Fruit fly (Drosophila melanogaster) whole organism, embryonic: ENCODE measurements around the gene CG7149.
A peak's percentile ranks its signal among the peaks of the same experiment; 100 is the strongest.

Experiments
- Bgb ChIP-seq: fragments of 200-800 bp; sonication (Bioruptor generic); IDR thresholded peaks from 2 replicates; pipeline ENCODE4 v1.3.6; 2022; ENCODE audit warnings: missing biosample characterization, missing genetic modification characterization; ENCODE audit not compliant: partially characterized antibody
- CG11093 ChIP-seq: fragments of 200-800 bp; sonication (Bioruptor generic); IDR thresholded peaks from 3 replicates; pipeline ENCODE4 v1.3.6; 2022; ENCODE audit warnings: missing biosample characterization, missing genetic modification characterization
- CG11456 ChIP-seq: fragments of 200-800 bp; sonication (Bioruptor generic); IDR thresholded peaks from 3 replicates; pipeline ENCODE4 v1.3.6; 2022; ENCODE audit warnings: missing biosample characterization, missing genetic modification characterization
- CG11695 ChIP-seq: fragments of 200-800 bp; sonication (Bioruptor generic); IDR thresholded peaks from 3 replicates; pipeline ENCODE4 v1.3.6; 2022; ENCODE audit warnings: missing biosample characterization, missing genetic modification characterization
- CG11696 ChIP-seq: fragments of 200-800 bp; sonication (Bioruptor generic); IDR thresholded peaks from 2 replicates; pipeline ENCODE4 v1.3.6; 2022; ENCODE audit warnings: missing biosample characterization, missing genetic modification characterization
- CG11723 ChIP-seq: fragments of 200-800 bp; sonication (Bioruptor generic); optimal IDR thresholded peaks from 2 replicates; lab custom pipeline; 2017; ENCODE audit warnings: missing biosample characterization, mild to moderate bottlenecking, missing genetic modification characterization
- CG12071 ChIP-seq: fragments of 200-800 bp; sonication (Bioruptor generic); optimal IDR thresholded peaks from 3 replicates; lab custom pipeline; 2018; ENCODE audit warnings: missing biosample characterization, mild to moderate bottlenecking, missing genetic modification characterization
- CG12659 ChIP-seq: fragments of 200-800 bp; sonication (Bioruptor generic); optimal IDR thresholded peaks from 3 replicates; lab custom pipeline; 2017; ENCODE audit warnings: mild to moderate bottlenecking, missing biosample characterization, missing genetic modification reagents, missing genetic modification characterization
- CG12769 ChIP-seq: fragments of 200-800 bp; sonication (Bioruptor generic); optimal IDR thresholded peaks from 2 replicates; lab custom pipeline; 2019; ENCODE audit warnings: missing biosample characterization, mild to moderate bottlenecking, missing genetic modification characterization, moderate library complexity
- CG13296 ChIP-seq: fragments of 200-800 bp; sonication (Bioruptor generic); optimal IDR thresholded peaks from 3 replicates; lab custom pipeline; 2018; ENCODE audit warnings: missing biosample characterization, mild to moderate bottlenecking, missing genetic modification characterization
- CG13424 ChIP-seq: fragments of 200-800 bp; sonication (Bioruptor generic); optimal IDR thresholded peaks from 2 replicates; lab custom pipeline; 2019; ENCODE audit warnings: missing biosample characterization, mild to moderate bottlenecking, missing genetic modification characterization, moderate library complexity
- CG14014 ChIP-seq: fragments of 200-800 bp; sonication (Bioruptor generic); IDR thresholded peaks from 2 replicates; pipeline ENCODE4 v1.3.6; 2022; ENCODE audit warnings: missing biosample characterization, missing genetic modification characterization
- CG1529 ChIP-seq: fragments of 200-800 bp; sonication (Bioruptor generic); optimal IDR thresholded peaks from 3 replicates; lab custom pipeline; 2018; ENCODE audit warnings: missing biosample characterization, missing genetic modification characterization
- CG15601 ChIP-seq: fragments of 200-800 bp; sonication (Bioruptor generic); optimal IDR thresholded peaks from 3 replicates; lab custom pipeline; 2019; ENCODE audit warnings: missing biosample characterization, mild to moderate bottlenecking, missing genetic modification characterization, moderate library complexity
- CG2199 ChIP-seq: fragments of 200-800 bp; sonication (Bioruptor generic); IDR thresholded peaks from 3 replicates; pipeline ENCODE4 v1.3.6; 2022; ENCODE audit warnings: missing biosample characterization, missing genetic modification characterization
- CG30020 ChIP-seq: fragments of 200-800 bp; optimal IDR thresholded peaks from 2 replicates; lab custom pipeline; 2019; ENCODE audit warnings: missing biosample characterization, mild to moderate bottlenecking, missing genetic modification characterization, moderate library complexity
- CG30431 ChIP-seq: fragments of 200-800 bp; sonication (Bioruptor generic); optimal IDR thresholded peaks from 2 replicates; lab custom pipeline; 2017; ENCODE audit warnings: missing biosample characterization, missing genetic modification characterization
- CG4424 ChIP-seq: fragments of 200-800 bp; sonication (Bioruptor generic); optimal IDR thresholded peaks from 3 replicates; lab custom pipeline; 2016; ENCODE audit warnings: missing biosample characterization, missing genetic modification characterization
- CG4730 ChIP-seq: fragments of 200-800 bp; sonication (Bioruptor generic); IDR thresholded peaks from 2 replicates; pipeline ENCODE4 v1.3.6; 2022; ENCODE audit warnings: missing biosample characterization, missing genetic modification characterization
- CG5245 ChIP-seq: fragments of 200-800 bp; sonication (Bioruptor generic); optimal IDR thresholded peaks from 3 replicates; lab custom pipeline; 2016; ENCODE audit warnings: missing biosample characterization, missing genetic modification characterization
- CG6254 ChIP-seq: fragments of 200-800 bp; sonication (Bioruptor generic); optimal IDR thresholded peaks from 3 replicates; lab custom pipeline; 2017; ENCODE audit warnings: mild to moderate bottlenecking, missing biosample characterization, missing genetic modification reagents, missing genetic modification characterization
- CG6272 ChIP-seq: fragments of 200-800 bp; sonication (Bioruptor generic); IDR thresholded peaks from 2 replicates; pipeline ENCODE4 v1.3.6; 2022; ENCODE audit warnings: missing biosample characterization, missing genetic modification characterization
- CG9932 ChIP-seq: fragments of 200-800 bp; sonication (Bioruptor generic); IDR thresholded peaks from 2 replicates; pipeline ENCODE4 v1.3.6; 2022; ENCODE audit warnings: missing biosample characterization, missing genetic modification characterization
- Chrac-16 ChIP-seq: fragments of 200-800 bp; sonication (Bioruptor generic); optimal IDR thresholded peaks from 3 replicates; lab custom pipeline; 2016; ENCODE audit warnings: missing biosample characterization, missing genetic modification characterization
- CkIIα-i1 ChIP-seq: fragments of 200-800 bp; sonication (Bioruptor generic); IDR thresholded peaks from 2 replicates; pipeline ENCODE4 v1.3.6; 2022; ENCODE audit warnings: missing biosample characterization, missing genetic modification characterization
- Dip2 ChIP-seq: fragments of 200-800 bp; sonication (Bioruptor generic); IDR thresholded peaks from 2 replicates; pipeline ENCODE4 v1.3.6; 2022; ENCODE audit warnings: missing biosample characterization, missing genetic modification characterization
- Doc3 ChIP-seq: fragments of 200-800 bp; sonication (Bioruptor generic); IDR thresholded peaks from 3 replicates; pipeline ENCODE4 v1.3.6; 2022; ENCODE audit warnings: missing biosample characterization, missing genetic modification characterization; ENCODE audit not compliant: partially characterized antibody
- Ets65A ChIP-seq: fragments of 200-800 bp; sonication (Bioruptor generic); peaks from one replicate; lab custom pipeline; 2016; ENCODE audit warnings: missing biosample characterization, missing genetic modification characterization
- Fer1 ChIP-seq: fragments of 200-800 bp; sonication (Bioruptor generic); optimal IDR thresholded peaks from 2 replicates; lab custom pipeline; 2017; ENCODE audit warnings: missing biosample characterization, mild to moderate bottlenecking, missing genetic modification characterization
- HHEX ChIP-seq: fragments of 200-800 bp; sonication (Bioruptor generic); optimal IDR thresholded peaks from 3 replicates; lab custom pipeline; 2017; ENCODE audit warnings: missing biosample characterization, mild to moderate bottlenecking, missing genetic modification characterization, missing genetic modification reagents
- Med ChIP-seq: fragments of 200-800 bp; sonication (Bioruptor generic); peaks from one replicate; lab custom pipeline; 2016; ENCODE audit warnings: missing biosample characterization, missing genetic modification characterization, mild to moderate bottlenecking, inconsistent platforms, moderate library complexity
- Mes4 ChIP-seq: fragments of 200-800 bp; sonication (Bioruptor generic); optimal IDR thresholded peaks from 2 replicates; lab custom pipeline; 2016; ENCODE audit warnings: missing biosample characterization, missing genetic modification characterization
- NFAT ChIP-seq: fragments of 200-800 bp; sonication (Bioruptor generic); IDR thresholded peaks from 2 replicates; pipeline ENCODE4 v1.3.6; 2022; ENCODE audit warnings: missing biosample characterization, missing genetic modification characterization
- Nf-YC ChIP-seq: fragments of 200-800 bp; optimal IDR thresholded peaks from 3 replicates; lab custom pipeline; 2019; ENCODE audit warnings: missing biosample characterization, mild to moderate bottlenecking, missing genetic modification characterization, moderate library complexity
- Oaz ChIP-seq: fragments of 200-800 bp; sonication (Bioruptor generic); IDR thresholded peaks from 2 replicates; pipeline ENCODE4 v1.3.6; 2022; ENCODE audit warnings: missing biosample characterization, missing genetic modification characterization
- Sry-β ChIP-seq: fragments of 200-800 bp; sonication (Bioruptor generic); optimal IDR thresholded peaks from 2 replicates; lab custom pipeline; 2018; ENCODE audit warnings: missing biosample characterization, mild to moderate bottlenecking, missing genetic modification characterization, moderate library complexity
- Xrp1 ChIP-seq: fragments of 200-800 bp; sonication (Bioruptor generic); IDR thresholded peaks from 2 replicates; pipeline ENCODE4 v1.3.6; 2022; ENCODE audit warnings: missing biosample characterization, missing genetic modification characterization
- bab2 ChIP-seq: fragments of 200-800 bp; sonication (Bioruptor generic); optimal IDR thresholded peaks from 2 replicates; lab custom pipeline; 2016; ENCODE audit warnings: missing biosample characterization, missing genetic modification characterization
- cg ChIP-seq: fragments of 200-800 bp; sonication (Bioruptor generic); optimal IDR thresholded peaks from 3 replicates; lab custom pipeline; 2019; ENCODE audit warnings: missing biosample characterization, mild to moderate bottlenecking, missing genetic modification characterization, moderate library complexity
- fd64A ChIP-seq: fragments of 200-800 bp; sonication (Bioruptor generic); optimal IDR thresholded peaks from 3 replicates; lab custom pipeline; 2018; ENCODE audit warnings: missing biosample characterization, mild to moderate bottlenecking, missing genetic modification characterization
- insv ChIP-seq, 2 experiments: fragments of 200-800 bp; sonication (Bioruptor generic); optimal IDR thresholded peaks; 3 replicates each; lab custom pipeline; 2016 to 2018; ENCODE audit warnings: missing biosample characterization in 2 of 2, missing genetic modification characterization in 2 of 2
- jigr1 ChIP-seq: fragments of 200-800 bp; sonication (Bioruptor generic); IDR thresholded peaks from 3 replicates; pipeline ENCODE4 v1.3.6; 2022; ENCODE audit warnings: missing biosample characterization, missing genetic modification characterization
- klu ChIP-seq: fragments of 200-800 bp; sonication (Bioruptor generic); IDR thresholded peaks from 2 replicates; pipeline ENCODE4 v1.3.6; 2022; ENCODE audit warnings: missing biosample characterization, missing genetic modification characterization
- lmd ChIP-seq: fragments of 200-800 bp; sonication (Bioruptor generic); IDR thresholded peaks from 2 replicates; pipeline ENCODE4 v1.3.6; 2022; ENCODE audit warnings: missing biosample characterization, missing genetic modification characterization
- nau ChIP-seq: fragments of 200-800 bp; sonication (Bioruptor generic); optimal IDR thresholded peaks from 3 replicates; lab custom pipeline; 2017; ENCODE audit warnings: missing biosample characterization, mild to moderate bottlenecking, missing genetic modification characterization, missing genetic modification reagents
- org-1 ChIP-seq: fragments of 200-800 bp; sonication (Bioruptor generic); optimal IDR thresholded peaks from 2 replicates; lab custom pipeline; 2017; ENCODE audit warnings: missing biosample characterization, missing genetic modification characterization
- peb ChIP-seq: fragments of 200-800 bp; sonication (Bioruptor generic); IDR thresholded peaks from 2 replicates; pipeline ENCODE4 v1.3.6; 2022; ENCODE audit warnings: missing biosample characterization, missing genetic modification characterization
- pnt ChIP-seq: fragments of 200-800 bp; sonication (Bioruptor generic); optimal IDR thresholded peaks from 3 replicates; lab custom pipeline; 2016; ENCODE audit warnings: missing biosample characterization, missing genetic modification characterization
- pzg ChIP-seq: fragments of 200-800 bp; sonication (Bioruptor generic); optimal IDR thresholded peaks from 3 replicates; lab custom pipeline; 2018; ENCODE audit warnings: missing biosample characterization, mild to moderate bottlenecking, missing genetic modification characterization, moderate library complexity
- tgo ChIP-seq: fragments of 200-800 bp; sonication (Bioruptor generic); IDR thresholded peaks from 3 replicates; pipeline ENCODE4 v1.3.6; 2022; ENCODE audit warnings: missing biosample characterization, missing genetic modification characterization
- toy ChIP-seq: fragments of 200-800 bp; sonication (Bioruptor generic); IDR thresholded peaks from 2 replicates; pipeline ENCODE4 v1.3.6; 2022; ENCODE audit warnings: missing biosample characterization, missing genetic modification characterization
- twi ChIP-seq: fragments of 200-800 bp; optimal IDR thresholded peaks from 2 replicates; lab custom pipeline; 2019; ENCODE audit warnings: missing biosample characterization, mild to moderate bottlenecking, missing genetic modification characterization, moderate library complexity

Gene CG7149

dm6 chr2L:7813357-7813756, 23.0 kb upstream of the CG7149 start (continued):
- TF ChIP-seq CG12659 (peak; percentile 35), fd64A (GFP tag; lab: Kevin White, UChicago) (peak; percentile 81), CG13424 (tag; lab: Kevin White, UChicago) (peak; percentile 14), Nf-YC (peak; percentile 19), cg (GFP tag; lab: Kevin White, UChicago) (peak; percentile 65), CG1529 (GFP tag; lab: Kevin White, UChicago) (no peak), org-1 (GFP tag; lab: Kevin White, UChicago) (peak; percentile 35), pzg (GFP tag; lab: Kevin White, UChicago) (no peak), Dip2 (GFP tag; lab: Robert Waterston, UW) (no peak), CG11456 (GFP tag; lab: Robert Waterston, UW) (peak; percentile 56; the same call in 1 of the 3 replicates), twi (no peak), CG13296 (peak; percentile 83), jigr1 (GFP tag; lab: Robert Waterston, UW) (no peak), CG4730 (GFP tag; lab: Robert Waterston, UW) (no peak), peb (GFP tag; lab: Robert Waterston, UW) (no peak), Sry-β (GFP tag; lab: Kevin White, UChicago) (peak; percentile 12), Fer1 (peak; percentile 79), Bgb (no peak), CG12769 (tag; lab: Kevin White, UChicago) (peak; percentile 75), CG30020 (no peak), CG5245 (no peak), NFAT (GFP tag; lab: Robert Waterston, UW) (peak; percentile 65; the same call in 1 of the 2 replicates), insv (GFP tag; optimal IDR thresholded peaks at IDR 0.05; lab: Kevin White, UChicago) (peak in 1 of 2 experiments; percentile 23), Xrp1 (peak; percentile 62), CG11696 (GFP tag; lab: Robert Waterston, UW) (no peak), klu (GFP tag; lab: Robert Waterston, UW) (no peak), Ets65A (no peak), CG11093 (0 out of 3 replicates have a peak, but pooled peaks have one; percentile 30), Mes4 (GFP tag; lab: Kevin White, UChicago) (no peak), CG9932 (GFP tag; lab: Robert Waterston, UW) (peak; percentile 49), CG6254 (GFP tag; lab: Kevin White, UChicago) (peak; percentile 69), CG12071 (GFP tag; lab: Kevin White, UChicago) (peak; percentile 75), CG2199 (GFP tag; lab: Robert Waterston, UW) (no peak), CG30431 (GFP tag; lab: Kevin White, UChicago) (no peak), Chrac-16 (no peak), CG11695 (GFP tag; lab: Robert Waterston, UW) (0 out of 3 replicates have a peak, but pooled peaks have one; percentile 24), pnt (GFP tag; lab: Kevin White, UChicago) (no peak), CG15601 (tag; lab: Kevin White, UChicago) (peak; percentile 61), bab2 (GFP tag; lab: Kevin White, UChicago) (peak; percentile 35), HHEX (peak; percentile 77), lmd (GFP tag; lab: Robert Waterston, UW) (no peak; the same call in 1 of the 2 replicates), CG6272 (GFP tag; lab: Robert Waterston, UW) (no peak), nau (peak; percentile 68), Oaz (GFP tag; lab: Robert Waterston, UW) (no peak), Doc3 (GFP tag; lab: Robert Waterston, UW) (no peak), toy (GFP tag; lab: Robert Waterston, UW) (no peak), tgo (GFP tag; lab: Robert Waterston, UW) (peak; percentile 27; the same call in 1 of the 3 replicates), CkIIα-i1 (GFP tag; lab: Robert Waterston, UW) (no peak), CG4424 (GFP tag; lab: Kevin White, UChicago) (no peak), CG11723 (GFP tag; lab: Kevin White, UChicago) (peak; percentile 13), Med (GFP tag; lab: Kevin White, UChicago) (peak; percentile 92), CG14014 (GFP tag; lab: Robert Waterston, UW) (peak; percentile 61; the same call in 1 of the 2 replicates)
